Worm (Caenorhabditis elegans): ENCODE data around the gene F46G10.1.

DNA sequence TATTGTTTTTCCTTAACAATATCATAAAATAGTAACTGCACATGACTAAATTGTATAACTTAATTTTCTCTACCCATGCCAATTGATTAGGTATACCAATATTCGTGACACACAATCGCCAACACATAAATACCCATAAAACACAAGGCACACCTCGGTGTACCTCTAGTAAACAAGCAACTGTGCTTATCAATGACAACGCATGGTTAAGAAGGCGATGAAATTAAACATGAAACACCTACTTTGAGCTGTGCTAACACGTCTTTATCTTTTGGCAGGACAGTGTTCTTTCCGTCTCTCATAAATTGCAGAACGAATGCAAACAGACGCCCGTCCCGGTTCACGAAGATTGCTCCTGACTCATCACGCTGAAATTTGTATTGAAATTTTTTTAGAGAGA is 792 bp downstream of the F46G10.1 start:
- TF ChIP-seq ztf-11 (tag; optimal IDR thresholded peaks at IDR 0.05) = no peak
- TF ChIP-seq nhr-12 (tag; optimal IDR thresholded peaks at IDR 0.05) = no peak
- no peak for TF ChIP-seq lsy-2 (tag; optimal IDR thresholded peaks at IDR 0.05)
- TF ChIP-seq F16B12.6 (tag; optimal IDR thresholded peaks at IDR 0.05) = no peak
- no peak for TF ChIP-seq efl-1 (optimal IDR thresholded peaks at IDR 0.05)
- no peak for TF ChIP-seq efl-1 (GFP tag; optimal IDR thresholded peaks at IDR 0.05 in 1 of 2)
- TF ChIP-seq snpc-4 (tag; optimal IDR thresholded peaks at IDR 0.05) = no peak
- TF ChIP-seq ama-1 (optimal IDR thresholded peaks at IDR 0.05) = no peak
- no peak for TF ChIP-seq ztf-4 (tag; optimal IDR thresholded peaks at IDR 0.05)
- TF ChIP-seq pqm-1 (tag; optimal IDR thresholded peaks at IDR 0.05) = peak; percentile 76
